Worm (Caenorhabditis elegans) whole organism, L4 larva: ENCODE data around the gene pygl-1.
"Not testable (repeated sequence)": the region's sequence is repeated elsewhere in the genome, so short reads cannot be mapped to it uniquely, and the experiment has no call there.

Experiments
- R02D3.7 ChIP-seq: fragments of 150-350 bp; sonication (generic microtip); optimal IDR thresholded peaks from 3 replicates; lab custom pipeline; 2014; ENCODE audit warnings: missing biosample characterization, missing genetic modification characterization
- Y105C5A.15 ChIP-seq: fragments of 200-800 bp; sonication (Bioruptor generic); IDR thresholded peaks from 2 replicates; pipeline ENCODE4 v1.3.6; 2022; ENCODE audit warnings: missing genetic modification characterization, missing compliant biosample characterization
- Y5F2A.4 ChIP-seq: fragments of 200-800 bp; sonication (Bioruptor generic); optimal IDR thresholded peaks from 2 replicates; lab custom pipeline; 2018; ENCODE audit warnings: mild to moderate bottlenecking, missing genetic modification characterization, missing compliant biosample characterization
- ZK546.5 ChIP-seq, 2 experiments: sonication (generic microtip); optimal IDR thresholded peaks; 2 replicates each; lab custom pipeline; 2017; ENCODE audit warnings: missing biosample characterization in 2 of 2, missing genetic modification characterization in 2 of 2
- aha-1 ChIP-seq: fragments of 150-350 bp; peaks from one replicate; lab custom pipeline; 2014; ENCODE audit warnings: missing biosample characterization, missing genetic modification characterization
- ama-1 ChIP-seq: fragments of 150-350 bp; optimal IDR thresholded peaks from 2 replicates; lab custom pipeline; 2014; ENCODE audit warnings: inconsistent platforms, mixed read lengths
- ceh-62 ChIP-seq: sonication (generic microtip); optimal IDR thresholded peaks from 2 replicates; lab custom pipeline; 2017; ENCODE audit warnings: missing biosample characterization, missing genetic modification characterization
- ceh-82 ChIP-seq: sonication (generic microtip); optimal IDR thresholded peaks from 2 replicates; lab custom pipeline; 2017; ENCODE audit warnings: missing biosample characterization, missing genetic modification characterization
- ctbp-1 ChIP-seq: fragments of 200-800 bp; sonication (Bioruptor generic); IDR thresholded peaks from 2 replicates; pipeline ENCODE4 v1.3.6; 2022; ENCODE audit warnings: missing genetic modification reagents, missing genetic modification characterization, missing compliant biosample characterization
- dmd-6 ChIP-seq: fragments of 200-800 bp; sonication (Bioruptor generic); IDR thresholded peaks from 2 replicates; pipeline ENCODE4 v1.3.6; 2022; ENCODE audit warnings: missing genetic modification reagents, missing genetic modification characterization, missing compliant biosample characterization
- duxl-1 ChIP-seq: sonication (generic microtip); optimal IDR thresholded peaks from 2 replicates; lab custom pipeline; 2016; ENCODE audit warnings: mild to moderate bottlenecking, missing genetic modification characterization, moderate library complexity, missing compliant biosample characterization; ENCODE audit not compliant: poor library complexity
- egl-43 ChIP-seq: fragments of 200-800 bp; sonication (Bioruptor generic); IDR thresholded peaks from 2 replicates; pipeline ENCODE4 v1.3.6; 2022; ENCODE audit warnings: missing genetic modification reagents, missing genetic modification characterization, missing compliant biosample characterization
- hif-1 ChIP-seq, 2 experiments: sonication (generic microtip); optimal IDR thresholded peaks; 2 replicates each; lab custom pipeline; 2016 to 2017; ENCODE audit warnings: missing compliant biosample characterization in 2 of 2, missing genetic modification characterization in 2 of 2, missing genetic modification reagents in 2 of 2, missing genotype in 2 of 2, mild to moderate bottlenecking in 1 of 2
- lsy-2 ChIP-seq, 2 experiments: fragments of 150-350 bp in 1 of 2; sonication (generic microtip) in 1 of 2; optimal IDR thresholded peaks; 2 replicates each; lab custom pipeline; 2014 to 2017; ENCODE audit warnings: missing biosample characterization in 2 of 2, missing genetic modification characterization in 2 of 2
- mdl-1 ChIP-seq, 2 experiments: fragments of 150-350 bp in 1 of 2; sonication (generic microtip) in 1 of 2; optimal IDR thresholded peaks; 2 replicates each; lab custom pipeline; 2014 to 2017; ENCODE audit warnings: missing biosample characterization in 2 of 2, missing genetic modification characterization in 2 of 2
- mxl-2 ChIP-seq: fragments of 200-800 bp; sonication (Bioruptor generic); conservative IDR thresholded peaks from 2 replicates; pipeline ENCODE4 v1.3.6; 2022; ENCODE audit warnings: missing genetic modification reagents, missing genetic modification characterization, missing compliant biosample characterization
- mxl-3 ChIP-seq: fragments of 200-800 bp; sonication (Bioruptor generic); optimal IDR thresholded peaks from 2 replicates; lab custom pipeline; 2018; ENCODE audit warnings: mild to moderate bottlenecking, missing genetic modification characterization, missing compliant biosample characterization
- nhr-102 ChIP-seq: sonication (generic microtip); optimal IDR thresholded peaks from 2 replicates; lab custom pipeline; 2016; ENCODE audit warnings: mild to moderate bottlenecking, missing genetic modification characterization, moderate library complexity, missing compliant biosample characterization
- nhr-111 ChIP-seq: fragments of 200-800 bp; sonication (Bioruptor generic); optimal IDR thresholded peaks from 2 replicates; lab custom pipeline; 2018; ENCODE audit warnings: mild to moderate bottlenecking, missing genetic modification characterization, missing compliant biosample characterization
- nhr-237 ChIP-seq: sonication (generic microtip); optimal IDR thresholded peaks from 2 replicates; lab custom pipeline; 2017; ENCODE audit warnings: missing biosample characterization, missing genetic modification characterization
- nhr-28 ChIP-seq: fragments of 150-350 bp; optimal IDR thresholded peaks from 2 replicates; lab custom pipeline; 2014; ENCODE audit warnings: missing biosample characterization, missing genetic modification characterization
- nhr-41 ChIP-seq: fragments of 200-800 bp; sonication (Bioruptor generic); IDR thresholded peaks from 2 replicates; pipeline ENCODE4 v1.3.6; 2022; ENCODE audit warnings: missing genetic modification reagents, missing genetic modification characterization, missing compliant biosample characterization
- nhr-76 ChIP-seq: fragments of 150-350 bp; optimal IDR thresholded peaks from 2 replicates; lab custom pipeline; 2014; ENCODE audit warnings: missing biosample characterization, missing genetic modification characterization
- pqm-1 ChIP-seq: sonication (generic microtip); optimal IDR thresholded peaks from 2 replicates; lab custom pipeline; 2017; ENCODE audit warnings: missing biosample characterization, missing genetic modification characterization
- set-16 ChIP-seq: fragments of 200-800 bp; sonication (Bioruptor generic); IDR thresholded peaks from 2 replicates; pipeline ENCODE4 v1.3.6; 2022; ENCODE audit warnings: missing genetic modification reagents, missing genetic modification characterization, missing compliant biosample characterization
- snpc-4 ChIP-seq: fragments of 150-350 bp; optimal IDR thresholded peaks from 2 replicates; lab custom pipeline; 2014; ENCODE audit warnings: missing biosample characterization, missing genetic modification characterization
- spr-1 ChIP-seq: sonication (generic microtip); optimal IDR thresholded peaks from 2 replicates; lab custom pipeline; 2016; ENCODE audit warnings: mild to moderate bottlenecking, missing genetic modification characterization, missing compliant biosample characterization
- unc-130 ChIP-seq: sonication (generic microtip); optimal IDR thresholded peaks from 2 replicates; lab custom pipeline; 2016; ENCODE audit warnings: missing genetic modification reagents, missing genetic modification characterization, missing compliant biosample characterization
- unc-62 ChIP-seq, 3 experiments: fragments of 150-350 bp in 1 of 3; sonication (generic microtip); optimal IDR thresholded peaks in 2 of 3; peaks in 1 of 3; 1 replicate in 1 of 3; 2 replicates in 2 of 3; lab custom pipeline; 2014 to 2017; ENCODE audit warnings: missing biosample characterization in 3 of 3, missing genetic modification characterization in 3 of 3, missing genetic modification reagents in 3 of 3, missing genotype in 1 of 3
- zag-1 ChIP-seq: fragments of 150-350 bp; optimal IDR thresholded peaks from 2 replicates; lab custom pipeline; 2014; ENCODE audit warnings: missing biosample characterization, missing genetic modification characterization
- ztf-11 ChIP-seq: fragments of 150-350 bp; optimal IDR thresholded peaks from 2 replicates; lab custom pipeline; 2014; ENCODE audit warnings: missing biosample characterization, missing genetic modification characterization
- ztf-7 ChIP-seq: fragments of 150-350 bp; optimal IDR thresholded peaks from 2 replicates; lab custom pipeline; 2014; ENCODE audit warnings: missing biosample characterization, missing genetic modification characterization

The pygl-1 gene

ce11 chrV:3613042-3613441, 34.2 kb downstream of the pygl-1 start:
- TF ChIP-seq set-16 (peak; percentile 61), snpc-4 (no peak), hif-1 (tag; optimal IDR thresholded peaks at IDR 0.05; lab: Kevin White, UChicago) (no peak), nhr-102 (no peak), egl-43 (GFP tag; lab: Robert Waterston, UW) (no peak), aha-1 (tag; lab: Kevin White, UChicago) (no peak), ceh-62 (no peak), unc-62 (GFP tag; optimal IDR thresholded peaks at IDR 0.05 in 1 of 2; lab: Kevin White, UChicago) (peak in 1 of 2 experiments; percentile 13), unc-62 (tag; optimal IDR thresholded peaks at IDR 0.05; lab: Kevin White, UChicago) (no peak), pqm-1 (no peak)

- TF ChIP-seq aha-1 (tag; lab: Kevin White, UChicago) (peak; percentile 56), lsy-2 (tag; optimal IDR thresholded peaks at IDR 0.05; lab: Kevin White, UChicago) (no peak), unc-62 (GFP tag; optimal IDR thresholded peaks at IDR 0.05 in 1 of 2; lab: Kevin White, UChicago) (no peak), unc-62 (tag; optimal IDR thresholded peaks at IDR 0.05; lab: Kevin White, UChicago) (no peak), nhr-28 (peak; percentile 78), zag-1 (no peak)
- TF ChIP-seq, all 104 proteins: peak for 2
Measured at ce11 chrV:3614397-3614796, 35.6 kb downstream of the pygl-1 start, which contains the start of gene T22F3.11. T22F3.11 (minus strand) TSS chrV:3614553.

ce11 chrV:3616844-3617243, 38.0 kb downstream of the pygl-1 start:
- TF ChIP-seq nhr-28, result peak; percentile 93
- peak in 1 of 2 experiments; percentile 46 for TF ChIP-seq mdl-1 (tag; optimal IDR thresholded peaks at IDR 0.05; lab: Kevin White, UChicago)
- TF ChIP-seq dmd-6, result 0 out of 2 replicates have a peak, but pooled peaks have one; percentile 17
- no peak for TF ChIP-seq mxl-2
- TF ChIP-seq mxl-3 (GFP tag; lab: Kevin White, UChicago), result peak; percentile 33

ce11 chrV:3620608-3621007, 41.8 kb downstream of the pygl-1 start, which contains the start of gene srx-93:
srx-93 (minus strand) TSS chrV:3620708.
- TF ChIP-seq nhr-111 (GFP tag; lab: Kevin White, UChicago); egl-43 (GFP tag; lab: Robert Waterston, UW); ctbp-1 (GFP tag; lab: Robert Waterston, UW): not testable (repeated sequence)

ce11 chrV:3626944-3627343, 48.1 kb downstream of the pygl-1 start, which contains the start of gene F59B1.4:
F59B1.4 (minus strand) TSS chrV:3627044.
- TF ChIP-seq mxl-3 (GFP tag; lab: Kevin White, UChicago) (no peak), ZK546.5 (tag; optimal IDR thresholded peaks at IDR 0.05; lab: Kevin White, UChicago) (no peak), nhr-76 (tag; lab: Kevin White, UChicago) (no peak), unc-130 (GFP tag; lab: Kevin White, UChicago) (no peak), R02D3.7 (tag; lab: Kevin White, UChicago) (no peak), duxl-1 (no peak), nhr-41 (GFP tag; lab: Robert Waterston, UW) (no peak), spr-1 (tag; lab: Kevin White, UChicago) (no peak), ceh-82 (no peak), Y5F2A.4 (GFP tag; lab: Kevin White, UChicago) (no peak)

- no peak for TF ChIP-seq nhr-237 (tag; lab: Kevin White, UChicago)
- TF ChIP-seq hif-1 (tag; optimal IDR thresholded peaks at IDR 0.05; lab: Kevin White, UChicago), result no peak
- TF ChIP-seq Y105C5A.15 (GFP tag; lab: Robert Waterston, UW), result no peak
- no peak for TF ChIP-seq ztf-7 (tag; lab: Kevin White, UChicago)
- TF ChIP-seq ctbp-1 (GFP tag; lab: Robert Waterston, UW), result no peak
- no peak for TF ChIP-seq nhr-102
- TF ChIP-seq ama-1 (lab: Kevin White, UChicago), result no peak
- no peak for TF ChIP-seq ztf-11 (tag; lab: Kevin White, UChicago)
Measured at ce11 chrV:3631591-3631990, 52.8 kb downstream of the pygl-1 start, which contains the start of gene F59B1.6. F59B1.6 (minus strand) TSS chrV:3631691.
